Fruit fly (Drosophila melanogaster): ENCODE data around the gene Targ3.

DNA sequence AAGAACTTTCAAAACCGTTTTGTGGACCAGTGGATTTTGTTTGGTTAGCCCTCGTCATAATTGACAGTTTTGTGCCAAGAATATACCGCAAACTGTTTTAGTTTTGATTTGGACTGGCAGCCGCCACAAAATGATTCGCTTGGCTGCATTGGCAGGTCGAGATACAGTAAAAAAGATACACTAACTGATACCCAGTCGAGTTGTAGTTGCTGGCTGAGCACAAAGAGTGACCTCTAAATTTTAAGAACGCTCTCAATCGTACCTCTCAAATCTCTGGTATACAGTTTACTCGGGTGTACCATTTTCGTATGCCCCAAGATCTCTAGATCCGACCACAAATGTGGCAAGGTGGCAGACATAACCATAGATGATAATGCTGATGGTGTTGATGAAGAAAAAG lies 46.3 kb downstream of the Targ3 start:
- TF ChIP-seq CG8478 (optimal IDR thresholded peaks at IDR 0.05) = no peak
- no peak for TF ChIP-seq CTCF (optimal IDR thresholded peaks at IDR 0.05)

Data from S2 (cell line).